Worm (Caenorhabditis elegans) whole organism, young adult: Measurements from ENCODE around the gene bet-2.
A peak's percentile ranks its signal among the peaks of the same experiment; 100 is the strongest.

Experiments
- B0261.1 ChIP-seq: sonication (generic microtip); optimal IDR thresholded peaks from 2 replicates; lab custom pipeline; 2016; ENCODE audit warnings: mild to moderate bottlenecking, missing genetic modification characterization, moderate library complexity, missing compliant biosample characterization
- B0336.3 ChIP-seq: fragments of 200-800 bp; sonication (Bioruptor generic); IDR thresholded peaks from 2 replicates; pipeline ENCODE4 v1.3.6; 2022; ENCODE audit warnings: missing genetic modification characterization, missing compliant biosample characterization
- C17E4.6 ChIP-seq: fragments of 200-800 bp; sonication (Bioruptor generic); IDR thresholded peaks from 2 replicates; pipeline ENCODE4 v1.3.6; 2022; ENCODE audit warnings: missing genetic modification reagents, missing genetic modification characterization, missing compliant biosample characterization
- F10E7.11 ChIP-seq: sonication (generic microtip); optimal IDR thresholded peaks from 2 replicates; lab custom pipeline; 2017; ENCODE audit warnings: mild to moderate bottlenecking, missing genetic modification characterization, moderate library complexity, missing compliant biosample characterization
- F57C9.4 ChIP-seq: sonication (generic microtip); optimal IDR thresholded peaks from 2 replicates; lab custom pipeline; 2017; ENCODE audit warnings: mild to moderate bottlenecking, missing genetic modification characterization, missing compliant biosample characterization
- K11D2.4 ChIP-seq: fragments of 200-800 bp; sonication (Bioruptor generic); IDR thresholded peaks from 2 replicates; pipeline ENCODE4 v1.3.6; 2022; ENCODE audit warnings: missing genetic modification reagents, missing genetic modification characterization, missing compliant biosample characterization
- T07F8.4 ChIP-seq: sonication (generic microtip); optimal IDR thresholded peaks from 2 replicates; lab custom pipeline; 2016; ENCODE audit warnings: mild to moderate bottlenecking, missing genetic modification characterization, moderate library complexity, missing compliant biosample characterization
- Y53F4B.3 ChIP-seq: fragments of 200-800 bp; sonication (Bioruptor generic); IDR thresholded peaks from 2 replicates; pipeline ENCODE4 v1.3.6; 2022; ENCODE audit warnings: missing genetic modification reagents, missing genetic modification characterization, missing compliant biosample characterization
- Y67H2A.10 ChIP-seq: fragments of 200-800 bp; sonication (Bioruptor generic); conservative IDR thresholded peaks from 2 replicates; pipeline ENCODE4 v1.3.6; 2022; ENCODE audit warnings: missing genetic modification reagents, missing genetic modification characterization, missing compliant biosample characterization
- Y95B8A.8 ChIP-seq: fragments of 200-800 bp; sonication (Bioruptor generic); IDR thresholded peaks from 2 replicates; pipeline ENCODE4 v1.3.6; 2022; ENCODE audit warnings: missing genetic modification reagents, missing genetic modification characterization, missing compliant biosample characterization
- ZK185.1 ChIP-seq: sonication (generic microtip); optimal IDR thresholded peaks from 2 replicates; lab custom pipeline; 2016; ENCODE audit warnings: mild to moderate bottlenecking, missing genetic modification characterization, missing compliant biosample characterization; ENCODE audit not compliant: poor library complexity, severe bottlenecking
- akir-1 ChIP-seq: fragments of 200-800 bp; sonication (Bioruptor generic); optimal IDR thresholded peaks from 2 replicates; lab custom pipeline; 2018; ENCODE audit warnings: mild to moderate bottlenecking, missing genetic modification characterization, moderate library complexity, missing compliant biosample characterization
- ama-1 ChIP-seq, 3 experiments: fragments of 150-350 bp in 1 of 3; sonication (generic microtip) in 2 of 3; optimal IDR thresholded peaks; 2 replicates each; lab custom pipeline; 2014 to 2018; ENCODE audit warnings: missing biosample characterization in 2 of 3, missing genetic modification characterization in 2 of 3, missing genetic modification reagents in 2 of 3
- attf-5 ChIP-seq: fragments of 200-800 bp; sonication (Bioruptor generic); optimal IDR thresholded peaks from 2 replicates; lab custom pipeline; 2018; ENCODE audit warnings: mild to moderate bottlenecking, missing genetic modification characterization, missing compliant biosample characterization
- bed-1 ChIP-seq: fragments of 200-800 bp; sonication (Bioruptor generic); IDR thresholded peaks from 2 replicates; pipeline ENCODE4 v1.3.6; 2022; ENCODE audit warnings: missing genetic modification reagents, missing genetic modification characterization, missing compliant biosample characterization
- bed-2 ChIP-seq: fragments of 200-800 bp; sonication (Bioruptor generic); IDR thresholded peaks from 2 replicates; pipeline ENCODE4 v1.3.6; 2022; ENCODE audit warnings: missing genetic modification reagents, missing genetic modification characterization, missing compliant biosample characterization
- ceh-27 ChIP-seq: fragments of 200-800 bp; sonication (Bioruptor generic); optimal IDR thresholded peaks from 2 replicates; lab custom pipeline; 2018; ENCODE audit warnings: mild to moderate bottlenecking, missing genetic modification characterization, moderate library complexity, missing compliant biosample characterization
- egl-18 ChIP-seq: fragments of 200-800 bp; sonication (Bioruptor generic); IDR thresholded peaks from 2 replicates; pipeline ENCODE4 v1.3.6; 2022; ENCODE audit warnings: missing genetic modification reagents, missing genetic modification characterization, missing compliant biosample characterization
- gei-17 ChIP-seq: fragments of 200-800 bp; sonication (Bioruptor generic); optimal IDR thresholded peaks from 2 replicates; lab custom pipeline; 2018; ENCODE audit warnings: mild to moderate bottlenecking, missing genetic modification characterization, missing compliant biosample characterization
- hmg-1.2 ChIP-seq: fragments of 200-800 bp; sonication (Bioruptor generic); IDR thresholded peaks from 2 replicates; pipeline ENCODE4 v1.3.6; 2022; ENCODE audit warnings: missing genetic modification reagents, missing genetic modification characterization, missing compliant biosample characterization
- let-607 ChIP-seq, 2 experiments: fragments of 200-800 bp in 1 of 2; sonication (Bioruptor generic) in 1 of 2; sonication (generic microtip) in 1 of 2; optimal IDR thresholded peaks; 2 replicates each; lab custom pipeline; 2016 to 2018; ENCODE audit warnings: mild to moderate bottlenecking in 2 of 2, missing compliant biosample characterization in 2 of 2, missing genetic modification characterization in 2 of 2, moderate library complexity in 2 of 2, missing genotype in 1 of 2
- mcd-1 ChIP-seq: fragments of 200-800 bp; sonication (Bioruptor generic); IDR thresholded peaks from 2 replicates; pipeline ENCODE4 v1.3.6; 2022; ENCODE audit warnings: missing genetic modification reagents, missing genetic modification characterization, missing compliant biosample characterization
- mes-4 ChIP-seq: sonication (generic microtip); optimal IDR thresholded peaks from 2 replicates; lab custom pipeline; 2016; ENCODE audit warnings: missing genotype, missing genetic modification characterization, missing compliant biosample characterization
- nfyb-1 ChIP-seq: fragments of 200-800 bp; sonication (Bioruptor generic); IDR thresholded peaks from 2 replicates; pipeline ENCODE4 v1.3.6; 2022; ENCODE audit warnings: missing genetic modification reagents, missing genetic modification characterization, missing compliant biosample characterization
- nhr-179 ChIP-seq: sonication (generic microtip); optimal IDR thresholded peaks from 2 replicates; lab custom pipeline; 2016; ENCODE audit warnings: mild to moderate bottlenecking, missing genetic modification characterization, missing compliant biosample characterization
- nhr-80 ChIP-seq: sonication (generic microtip); optimal IDR thresholded peaks from 2 replicates; lab custom pipeline; 2016; ENCODE audit warnings: missing genetic modification characterization, missing compliant biosample characterization
- nhr-90 ChIP-seq: sonication (generic microtip); optimal IDR thresholded peaks from 2 replicates; lab custom pipeline; 2016; ENCODE audit warnings: missing genotype, mild to moderate bottlenecking, missing genetic modification characterization, missing compliant biosample characterization
- snpc-4 ChIP-seq, 5 experiments: fragments of 150-350 bp in 1 of 5; sonication (generic microtip) in 4 of 5; optimal IDR thresholded peaks; 2 replicates each; lab custom pipeline; 2014 to 2018; ENCODE audit warnings: missing genetic modification characterization in 5 of 5, missing biosample characterization in 3 of 5, antibody characterized with exemption in 2 of 5, mild to moderate bottlenecking in 2 of 5, missing compliant biosample characterization in 2 of 5, missing genotype in 2 of 5, moderate library complexity in 2 of 5, missing genetic modification reagents in 1 of 5
- somi-1 ChIP-seq: fragments of 200-800 bp; sonication (Bioruptor generic); optimal IDR thresholded peaks from 2 replicates; lab custom pipeline; 2018; ENCODE audit warnings: mild to moderate bottlenecking, missing genetic modification characterization, missing compliant biosample characterization
- unc-130 ChIP-seq: sonication (generic microtip); optimal IDR thresholded peaks from 2 replicates; lab custom pipeline; 2016; ENCODE audit warnings: missing genetic modification reagents, missing genetic modification characterization, missing compliant biosample characterization
- unc-62 ChIP-seq: fragments of 150-350 bp; optimal IDR thresholded peaks from 2 replicates; lab custom pipeline; 2014; ENCODE audit warnings: missing biosample characterization, missing genetic modification reagents, missing genetic modification characterization
- zfh-2 ChIP-seq: fragments of 200-800 bp; sonication (Bioruptor generic); conservative IDR thresholded peaks from 2 replicates; pipeline ENCODE4 v1.3.6; 2022; ENCODE audit warnings: missing genetic modification reagents, missing genetic modification characterization, missing compliant biosample characterization
- ztf-22 ChIP-seq: fragments of 200-800 bp; sonication (Bioruptor generic); optimal IDR thresholded peaks from 2 replicates; lab custom pipeline; 2018; ENCODE audit warnings: mild to moderate bottlenecking, missing genetic modification characterization, moderate library complexity, missing compliant biosample characterization

Gene bet-2

DNA sequence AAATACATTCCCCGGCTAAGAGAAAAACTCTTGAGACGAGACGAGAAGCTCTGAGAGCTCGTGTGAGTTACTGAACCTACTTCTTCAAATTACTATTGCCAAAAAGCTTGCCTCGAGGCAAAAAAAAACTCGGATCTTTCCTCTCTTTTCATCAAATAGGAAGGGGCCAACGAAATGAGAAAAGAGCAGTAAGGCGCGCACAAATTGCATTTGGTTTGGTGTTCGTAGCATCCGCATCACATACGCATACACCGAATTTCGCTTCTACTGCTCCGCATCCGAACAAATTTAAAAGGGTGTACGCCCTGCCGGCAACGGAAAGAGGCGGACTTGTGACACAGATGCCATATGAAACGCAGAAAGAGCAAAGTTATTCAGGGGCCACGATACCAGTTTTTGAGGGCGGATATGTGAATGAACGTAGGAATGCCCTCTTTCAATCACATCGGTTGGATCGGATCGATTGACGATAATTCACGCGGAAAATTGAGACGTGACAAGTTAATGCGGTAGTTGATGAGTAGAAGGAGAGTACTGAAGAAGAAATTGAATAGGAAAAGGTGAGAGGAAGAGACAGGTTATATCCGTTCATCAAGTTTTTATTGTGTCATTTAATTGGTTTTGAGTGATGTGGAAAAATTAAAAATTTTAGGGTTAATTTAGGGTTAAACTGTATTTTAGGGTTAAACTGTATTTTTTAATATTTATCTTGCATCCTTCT, 25.8 kb downstream of the bet-2 start:
- no peak for TF ChIP-seq hmg-1.2 (GFP tag; lab: Robert Waterston, UW)

DNA sequence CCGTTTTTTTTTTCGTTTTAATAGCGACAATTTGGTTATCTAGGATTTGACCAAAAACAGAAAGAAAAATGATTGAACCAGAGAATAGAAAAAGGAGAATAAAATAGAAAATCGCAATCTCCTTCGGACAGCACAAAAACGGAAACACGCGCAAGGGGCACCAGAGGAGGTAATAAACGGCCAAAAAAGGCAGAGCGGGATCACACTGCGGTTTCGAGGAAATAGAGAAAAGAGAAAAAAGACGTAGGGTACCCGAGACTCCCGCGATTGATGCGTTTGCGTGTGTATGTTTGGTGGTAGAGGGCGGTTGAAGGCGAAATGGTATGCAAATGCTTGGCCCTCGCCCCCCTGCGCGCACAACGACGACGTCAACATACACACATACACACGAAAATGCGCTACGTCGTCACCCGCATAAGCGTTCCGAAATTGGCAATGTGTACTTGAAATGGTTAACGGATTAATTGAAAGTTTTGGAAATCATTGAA, 27.4 kb downstream of the bet-2 start:
- no peak for TF ChIP-seq B0336.3 (GFP tag; lab: Robert Waterston, UW)
- TF ChIP-seq B0261.1 = no peak
- no peak for TF ChIP-seq T07F8.4 (tag; lab: Kevin White, UChicago)
- no peak for TF ChIP-seq snpc-4 (GFP tag; optimal IDR thresholded peaks at IDR 0.05; lab: Kevin White, UChicago)
- no peak for TF ChIP-seq snpc-4 (tag; optimal IDR thresholded peaks at IDR 0.05; lab: Kevin White, UChicago)
- no peak for TF ChIP-seq nhr-90 (tag; lab: Kevin White, UChicago)
- TF ChIP-seq nfyb-1 (GFP tag; lab: Robert Waterston, UW) = no peak
- TF ChIP-seq ceh-27 (GFP tag; lab: Kevin White, UChicago) = no peak
- TF ChIP-seq Y95B8A.8 (GFP tag; lab: Robert Waterston, UW) = no peak
- TF ChIP-seq let-607 (tag; optimal IDR thresholded peaks at IDR 0.05; lab: Kevin White, UChicago) = no peak
- TF ChIP-seq akir-1 (GFP tag; lab: Kevin White, UChicago) = no peak
- no peak for TF ChIP-seq unc-62 (GFP tag; lab: Kevin White, UChicago)
- no peak for TF ChIP-seq egl-18 (GFP tag; lab: Robert Waterston, UW)

DNA sequence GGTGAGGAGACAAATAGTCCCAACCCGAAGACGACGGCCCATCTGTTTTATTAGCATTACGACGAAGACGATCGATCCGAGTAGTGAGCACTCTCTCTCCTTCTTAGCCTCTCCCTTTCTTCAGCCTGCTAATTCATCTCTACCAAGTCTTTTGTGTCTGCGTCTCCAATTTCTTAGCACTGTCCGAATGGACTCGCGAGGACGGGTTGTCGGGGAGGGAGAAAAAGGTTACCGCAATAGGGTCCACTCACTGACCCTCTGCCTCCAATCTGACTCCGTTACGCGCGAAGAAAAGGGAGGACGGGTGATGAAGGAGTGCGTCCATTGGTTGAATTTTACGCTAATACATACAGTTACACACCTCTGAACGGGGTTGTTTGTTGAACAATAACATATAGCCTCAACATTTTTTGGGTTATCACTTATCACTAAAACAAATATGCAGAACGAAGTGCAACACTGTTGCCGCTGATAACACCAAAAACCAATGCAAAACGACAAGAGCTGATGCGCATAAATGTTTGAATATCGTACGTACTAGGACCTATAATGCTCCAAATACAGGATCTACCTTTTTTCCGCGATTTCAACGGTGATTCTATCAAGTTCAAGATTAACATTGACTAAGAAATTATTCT, 28.6 kb downstream of the bet-2 start:
- peak; percentile 31 for TF ChIP-seq nhr-80 (tag; lab: Kevin White, UChicago)
- TF ChIP-seq Y53F4B.3 (GFP tag; lab: Robert Waterston, UW) = no peak
- TF ChIP-seq zfh-2 (GFP tag; lab: Robert Waterston, UW) = no peak
- TF ChIP-seq Y95B8A.8 (GFP tag; lab: Robert Waterston, UW) = no peak
- peak; percentile 72; the same call in 1 of the 2 replicates for TF ChIP-seq hmg-1.2 (GFP tag; lab: Robert Waterston, UW)
- TF ChIP-seq bed-1 (GFP tag; lab: Robert Waterston, UW) = no peak
- no peak for TF ChIP-seq somi-1 (GFP tag; lab: Kevin White, UChicago)
- no peak for TF ChIP-seq egl-18 (GFP tag; lab: Robert Waterston, UW)

DNA sequence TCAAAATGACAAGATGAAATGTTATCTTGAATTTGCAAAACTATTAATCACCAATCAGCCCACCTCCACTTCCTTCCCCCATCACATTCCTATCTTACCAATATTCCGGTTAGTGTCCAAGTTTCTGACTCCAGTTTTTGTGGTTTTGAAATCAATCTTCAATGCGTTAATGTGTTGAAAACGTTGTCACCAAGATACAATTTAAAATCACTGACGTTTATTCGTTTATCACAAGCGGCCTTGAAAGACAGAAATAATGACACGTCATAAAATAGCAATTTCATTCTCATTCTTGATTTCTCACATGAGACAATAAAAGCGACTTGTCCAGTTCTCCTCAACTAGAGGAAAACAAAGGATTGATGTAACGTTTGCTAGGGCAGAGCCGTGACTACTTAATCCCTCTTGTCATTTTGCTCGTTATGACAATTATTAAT, 30.7 kb downstream of the bet-2 start:
- TF ChIP-seq K11D2.4 (GFP tag; lab: Robert Waterston, UW) (no peak), ztf-22 (GFP tag; lab: Kevin White, UChicago) (no peak), hmg-1.2 (GFP tag; lab: Robert Waterston, UW) (no peak), bed-2 (GFP tag; lab: Robert Waterston, UW) (no peak), F57C9.4 (tag; lab: Kevin White, UChicago) (no peak), ama-1 (optimal IDR thresholded peaks at IDR 0.05; lab: Kevin White, UChicago) (no peak), ama-1 (GFP tag; optimal IDR thresholded peaks at IDR 0.05; lab: Kevin White, UChicago) (no peak), gei-17 (GFP tag; lab: Kevin White, UChicago) (no peak), mes-4 (no peak), F10E7.11 (tag; lab: Kevin White, UChicago) (no peak), ZK185.1 (no peak), Y53F4B.3 (GFP tag; lab: Robert Waterston, UW) (no peak), ceh-27 (GFP tag; lab: Kevin White, UChicago) (no peak), C17E4.6 (GFP tag; lab: Robert Waterston, UW) (no peak), Y67H2A.10 (GFP tag; lab: Robert Waterston, UW) (no peak), unc-130 (no peak), attf-5 (GFP tag; lab: Kevin White, UChicago) (no peak), mcd-1 (GFP tag; lab: Robert Waterston, UW) (no peak), nhr-179 (tag; lab: Kevin White, UChicago) (no peak)
- TF ChIP-seq, all 124 proteins: peak for 0
